Fruit fly (Drosophila melanogaster): ENCODE results near the gene Npc2c.

Npc2c gene

dm6 chr3R:10059358-10059757, 694 bp upstream of the Npc2c start:
- TF ChIP-seq grn (GFP tag; optimal IDR thresholded peaks at IDR 0.05) = peak; percentile 68
- TF ChIP-seq CG34376 (GFP tag; optimal IDR thresholded peaks at IDR 0.05) = peak; percentile 75
- peak; percentile 96 for TF ChIP-seq exex (tag; optimal IDR thresholded peaks at IDR 0.05)
- TF ChIP-seq B-H1 (GFP tag; IDR thresholded peaks at IDR 0.05) = no peak
- TF ChIP-seq CG8281 (tag; optimal IDR thresholded peaks at IDR 0.05) = peak; percentile 47

dm6 chr3R:10062324-10062723, 2.3 kb downstream of the Npc2c start, which contains the start of gene CG33630:
Gene CG33630, plus strand, starts transcription at chr3R:10062624.
- TF ChIP-seq Pdp1 (GFP tag; optimal IDR thresholded peaks at IDR 0.05) (peak in 1 of 2 experiments; percentile 63), CG10267 (tag; optimal IDR thresholded peaks at IDR 0.05) (no peak)

- TF ChIP-seq Ada2b (GFP tag; IDR thresholded peaks at IDR 0.05) (no peak), ranshi (GFP tag; IDR thresholded peaks at IDR 0.05) (no peak), crc (GFP tag; optimal IDR thresholded peaks at IDR 0.05) (no peak), CG13624 (GFP tag; optimal IDR thresholded peaks at IDR 0.05) (no peak), HmgD (GFP tag; optimal IDR thresholded peaks at IDR 0.05) (no peak), bsh (GFP tag; optimal IDR thresholded peaks at IDR 0.05) (no peak), CG15073 (GFP tag; optimal IDR thresholded peaks at IDR 0.05) (no peak), HLH3B (GFP tag; IDR thresholded peaks at IDR 0.05) (no peak), run (tag; optimal IDR thresholded peaks at IDR 0.05) (no peak), CG32772 (GFP tag; IDR thresholded peaks at IDR 0.05) (no peak), mld (GFP tag; IDR thresholded peaks at IDR 0.05; ENCODE audit: partially characterized antibody) (no peak), nmo (GFP tag; optimal IDR thresholded peaks at IDR 0.05) (no peak), grau (tag; optimal IDR thresholded peaks at IDR 0.05) (no peak), vnd (GFP tag; IDR thresholded peaks at IDR 0.05; ENCODE audit: partially characterized antibody) (no peak), CG7556 (GFP tag; optimal IDR thresholded peaks at IDR 0.05) (no peak), CG4360 (GFP tag; IDR thresholded peaks at IDR 0.05) (no peak), CG17612 (GFP tag; IDR thresholded peaks at IDR 0.05) (no peak)
These were observed 3.7 kb downstream of the Npc2c start, which contains the start of gene CG33631 for dm6 chr3R:10063707-10064106. Gene CG33631, plus strand, starts transcription at chr3R:10064007.

dm6 chr3R:10066470-10066869, 6.4 kb downstream of the Npc2c start, which contains the start of gene CG33783:
Gene CG33783, plus strand, starts transcription at chr3R:10066770.
- TF ChIP-seq Spps (tag; optimal IDR thresholded peaks at IDR 0.05) (no peak), toy (GFP tag; IDR thresholded peaks at IDR 0.05) (no peak), CG8290 (GFP tag; optimal IDR thresholded peaks at IDR 0.05) (no peak), CG8290 (tag; optimal IDR thresholded peaks at IDR 0.05) (no peak), CG3065 (GFP tag; optimal IDR thresholded peaks at IDR 0.05) (no peak), fd64A (GFP tag; optimal IDR thresholded peaks at IDR 0.05) (no peak), Mrtf (GFP tag; IDR thresholded peaks at IDR 0.05) (no peak), Xbp1 (GFP tag; optimal IDR thresholded peaks at IDR 0.05) (no peak), CG4617 (GFP tag; optimal IDR thresholded peaks at IDR 0.05; ENCODE audit: borderline replicate concordance) (no peak), dmrt99B (tag; optimal IDR thresholded peaks at IDR 0.05) (no peak), Blimp-1 (GFP tag; optimal IDR thresholded peaks at IDR 0.05) (no peak)

dm6 chr3R:10067605-10068004, 7.6 kb downstream of the Npc2c start, which contains the start of gene CG33784:
Gene CG33784, plus strand, starts transcription at chr3R:10067905.
- no peak for TF ChIP-seq CG17328 (GFP tag; IDR thresholded peaks at IDR 0.05)
- no peak for TF ChIP-seq B-H1 (GFP tag; IDR thresholded peaks at IDR 0.05)
- no peak for TF ChIP-seq CG16863 (GFP tag; optimal IDR thresholded peaks at IDR 0.05)
- TF ChIP-seq gcm2 (GFP tag; optimal IDR thresholded peaks at IDR 0.05) = no peak
- no peak for TF ChIP-seq pita (GFP tag; optimal IDR thresholded peaks at IDR 0.05)
- no peak for TF ChIP-seq maf-S (GFP tag; optimal IDR thresholded peaks at IDR 0.05)
- TF ChIP-seq Stat92E (GFP tag; optimal IDR thresholded peaks at IDR 0.05) = no peak

Data from whole organism, embryonic.